Worm (Caenorhabditis elegans): ENCODE results near the gene F58A6.9.
A peak's percentile ranks its signal among the peaks of the same experiment; 100 is the strongest.

F58A6.9 gene

DNA sequence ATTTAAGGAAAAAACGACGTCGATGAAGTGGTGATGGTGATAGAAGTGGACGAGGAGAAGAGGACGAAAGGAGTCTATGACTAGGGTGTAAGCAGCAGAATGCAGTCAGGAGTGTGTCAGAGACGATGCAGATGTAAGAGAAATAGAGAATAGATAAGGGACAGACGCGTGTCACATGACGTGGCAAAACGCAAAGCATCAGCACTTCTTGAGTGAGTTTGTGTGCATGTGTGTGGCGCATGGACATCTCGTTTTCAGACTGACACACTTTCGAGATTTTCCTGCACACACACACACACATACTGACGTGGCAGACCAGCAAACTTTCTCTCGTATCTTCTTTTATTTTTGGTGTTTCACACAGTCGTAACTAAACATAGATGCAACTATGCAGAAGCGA lies 23.8 kb upstream of the F58A6.9 start (continued):
- TF ChIP-seq C16A3.4 (tag; optimal IDR thresholded peaks at IDR 0.05) = peak; percentile 15
- no peak for TF ChIP-seq grh-1 (GFP tag; IDR thresholded peaks at IDR 0.05)
- TF ChIP-seq ceh-82 (tag; optimal IDR thresholded peaks at IDR 0.05) = peak in 2 of 3 experiments; percentile 35 to 36
- no peak for TF ChIP-seq pag-3 (tag; optimal IDR thresholded peaks at IDR 0.05; ENCODE audit: borderline replicate concordance, insufficient read depth)
- TF ChIP-seq nhr-77 (tag; optimal IDR thresholded peaks at IDR 0.05) = no peak
- peak; percentile 54 for TF ChIP-seq rnt-1 (tag; optimal IDR thresholded peaks at IDR 0.05)
- no peak for TF ChIP-seq pax-3 (tag; optimal IDR thresholded peaks at IDR 0.05)
- TF ChIP-seq fkh-4 (tag; optimal IDR thresholded peaks at IDR 0.05; ENCODE audit: borderline replicate concordance) = no peak
- no peak for TF ChIP-seq efl-3 (GFP tag; optimal IDR thresholded peaks at IDR 0.05)
- no peak for TF ChIP-seq nhr-12 (tag; optimal IDR thresholded peaks at IDR 0.05)
- TF ChIP-seq C04F5.9 (tag; optimal IDR thresholded peaks at IDR 0.05) = no peak
- TF ChIP-seq ceh-88 (GFP tag; IDR thresholded peaks at IDR 0.05) = no peak
- TF ChIP-seq C34B4.2 (tag; optimal IDR thresholded peaks at IDR 0.05) = no peak
- no peak for TF ChIP-seq lin-39 (tag; optimal IDR thresholded peaks at IDR 0.05)
- TF ChIP-seq vab-15 (tag; optimal IDR thresholded peaks at IDR 0.05) = no peak
- no peak for TF ChIP-seq hlh-17 (GFP tag; optimal IDR thresholded peaks at IDR 0.05; ENCODE audit: borderline replicate concordance)
- peak; percentile 56 for TF ChIP-seq pqm-1 (tag; optimal IDR thresholded peaks at IDR 0.05)
- TF ChIP-seq ama-1 (optimal IDR thresholded peaks at IDR 0.05) = peak; percentile 48
- peak; percentile 9 for TF ChIP-seq irx-1 (tag; optimal IDR thresholded peaks at IDR 0.05)
- TF ChIP-seq unc-98 (GFP tag; IDR thresholded peaks at IDR 0.05) = no peak
- no peak for TF ChIP-seq nhr-76 (tag; optimal IDR thresholded peaks at IDR 0.05)
- no peak for TF ChIP-seq sup-37 (GFP tag; optimal IDR thresholded peaks at IDR 0.05)
- no peak for TF ChIP-seq F16B12.6 (tag; optimal IDR thresholded peaks at IDR 0.05)
- no peak for TF ChIP-seq zag-1 (tag; optimal IDR thresholded peaks at IDR 0.05)
- no peak for TF ChIP-seq aly-2 (tag; optimal IDR thresholded peaks at IDR 0.05)
- TF ChIP-seq ces-1 (GFP tag; optimal IDR thresholded peaks at IDR 0.05) = no peak
- TF ChIP-seq nhr-71 (tag; optimal IDR thresholded peaks at IDR 0.05) = peak; percentile 83
- peak; percentile 34 for TF ChIP-seq dsc-1 (tag; optimal IDR thresholded peaks at IDR 0.05)
- no peak for TF ChIP-seq zip-4 (GFP tag; optimal IDR thresholded peaks at IDR 0.05)
- TF ChIP-seq nhr-11 (tag; optimal IDR thresholded peaks at IDR 0.05) = no peak
- TF ChIP-seq hpl-2 (GFP tag; optimal IDR thresholded peaks at IDR 0.05) = no peak
- no peak for TF ChIP-seq hlh-4 (tag; optimal IDR thresholded peaks at IDR 0.05)
- no peak for TF ChIP-seq blmp-1 (tag; optimal IDR thresholded peaks at IDR 0.05)
- TF ChIP-seq aha-1 (tag; optimal IDR thresholded peaks at IDR 0.05) = no peak
- no peak for TF ChIP-seq ceh-90 (tag; optimal IDR thresholded peaks at IDR 0.05)
- TF ChIP-seq mef-2 (tag; optimal IDR thresholded peaks at IDR 0.05) = peak; percentile 2
- peak; percentile 53 for TF ChIP-seq jun-1 (tag; optimal IDR thresholded peaks at IDR 0.05)
- no peak for TF ChIP-seq nhr-84 (tag; optimal IDR thresholded peaks at IDR 0.05)
- peak; percentile 38 for TF ChIP-seq lin-13 (GFP tag; optimal IDR thresholded peaks at IDR 0.05)
- peak; percentile 57 to 67 for TF ChIP-seq lsy-2 (tag; optimal IDR thresholded peaks at IDR 0.05)

DNA sequence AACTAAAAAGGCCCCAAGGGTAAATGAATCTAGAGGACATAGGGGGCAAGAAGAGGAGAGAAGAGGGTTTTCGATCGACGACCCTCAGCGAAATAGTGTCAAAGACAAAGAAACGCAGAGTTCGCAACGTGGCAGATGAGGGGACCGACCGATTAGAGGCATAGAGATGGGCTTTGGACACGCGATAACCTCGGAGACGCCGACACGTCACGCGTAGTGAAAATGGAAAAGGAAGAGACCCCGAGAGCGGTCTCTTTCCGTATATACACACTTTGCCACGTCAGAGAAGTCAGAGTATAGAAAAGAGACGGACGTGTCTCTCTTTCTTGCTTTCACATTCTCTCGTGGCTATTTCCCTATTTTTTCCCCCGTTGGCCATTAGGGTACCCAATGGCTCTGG lies 22.8 kb upstream of the F58A6.9 start:
- no peak for TF ChIP-seq vab-15 (tag; optimal IDR thresholded peaks at IDR 0.05)
- peak; percentile 4 for TF ChIP-seq lin-15B (tag; optimal IDR thresholded peaks at IDR 0.05)
- no peak for TF ChIP-seq ceh-90 (tag; optimal IDR thresholded peaks at IDR 0.05)
- TF ChIP-seq unc-62 (GFP tag; optimal IDR thresholded peaks at IDR 0.05) = no peak
- peak; percentile 41 for TF ChIP-seq irx-1 (tag; optimal IDR thresholded peaks at IDR 0.05)
- TF ChIP-seq nhr-237 (tag; optimal IDR thresholded peaks at IDR 0.05) = no peak
- no peak for TF ChIP-seq ets-5 (GFP tag; IDR thresholded peaks at IDR 0.05)
- no peak for TF ChIP-seq egl-27 (tag; optimal IDR thresholded peaks at IDR 0.05)
- TF ChIP-seq nhr-90 (tag; optimal IDR thresholded peaks at IDR 0.05; ENCODE audit: poor library complexity) = peak; percentile 68
- peak; percentile 83 for TF ChIP-seq nhr-85 (tag)
- TF ChIP-seq lir-3 (tag; optimal IDR thresholded peaks at IDR 0.05; ENCODE audit: poor library complexity) = no peak
- peak; percentile 11 for TF ChIP-seq pax-3 (tag; optimal IDR thresholded peaks at IDR 0.05)
- no peak for TF ChIP-seq zag-1 (tag; optimal IDR thresholded peaks at IDR 0.05)
- TF ChIP-seq Y116A8C.19 (tag; optimal IDR thresholded peaks at IDR 0.05; ENCODE audit: borderline replicate concordance) = no peak
- peak; percentile 47; the same call in 1 of the 2 replicates for TF ChIP-seq ceh-88 (GFP tag; IDR thresholded peaks at IDR 0.05)
- no peak for TF ChIP-seq unc-30 (tag; optimal IDR thresholded peaks at IDR 0.05)
- peak; percentile 43 for TF ChIP-seq fos-1 (tag; optimal IDR thresholded peaks at IDR 0.05)
- TF ChIP-seq sup-37 (GFP tag; optimal IDR thresholded peaks at IDR 0.05) = no peak
- TF ChIP-seq fkh-8 (tag; optimal IDR thresholded peaks at IDR 0.05) = peak; percentile 83
- peak; percentile 57 for TF ChIP-seq unc-86 (tag; optimal IDR thresholded peaks at IDR 0.05)
- TF ChIP-seq nhr-71 (tag; optimal IDR thresholded peaks at IDR 0.05) = peak; percentile 88
- TF ChIP-seq hpl-2 (GFP tag; optimal IDR thresholded peaks at IDR 0.05) = peak; percentile 13
- TF ChIP-seq nhr-19 (GFP tag; conservative IDR thresholded peaks at IDR 0.05) = peak; percentile 73
- TF ChIP-seq nhr-76 (tag; optimal IDR thresholded peaks at IDR 0.05) = no peak

Data from whole organism, L1 larva.